Worm (Caenorhabditis elegans): Measurements from ENCODE around the gene str-68.

Gene str-68

DNA sequence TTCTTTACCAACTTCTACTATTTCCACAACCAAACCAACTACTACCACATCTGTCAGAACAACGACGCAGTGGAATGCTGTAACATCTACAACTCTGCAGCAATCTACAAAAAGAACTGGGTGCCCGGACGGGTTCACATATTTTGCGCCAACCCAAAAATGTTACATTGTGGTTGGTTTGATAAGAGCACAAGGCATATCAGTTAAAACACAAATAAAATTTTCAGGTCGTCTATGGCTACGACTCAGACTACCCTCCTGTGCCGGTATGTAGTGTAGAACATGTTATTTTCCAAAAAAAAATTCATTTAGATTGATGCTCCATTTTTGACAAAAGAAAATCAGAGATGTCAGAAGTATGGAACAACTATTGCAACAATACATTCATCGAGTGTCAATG lies 11.8 kb upstream of the str-68 start:
- TF ChIP-seq madf-2 (tag; optimal IDR thresholded peaks at IDR 0.05): no peak
- TF ChIP-seq F13H6.1 (tag; optimal IDR thresholded peaks at IDR 0.05): no peak
- TF ChIP-seq ceh-45 (GFP tag; IDR thresholded peaks at IDR 0.05): no peak
- no peak for TF ChIP-seq elt-2 (tag; optimal IDR thresholded peaks at IDR 0.05)
- no peak for TF ChIP-seq ama-1 (optimal IDR thresholded peaks at IDR 0.05)
- no peak for TF ChIP-seq ceh-31 (tag; optimal IDR thresholded peaks at IDR 0.05)
- no peak for TF ChIP-seq unc-42 (tag; optimal IDR thresholded peaks at IDR 0.05)
- TF ChIP-seq pros-1 (tag; optimal IDR thresholded peaks at IDR 0.05): no peak
- TF ChIP-seq tbx-7 (tag; optimal IDR thresholded peaks at IDR 0.05): no peak
- no peak for TF ChIP-seq hlh-6 (tag; optimal IDR thresholded peaks at IDR 0.05)
- TF ChIP-seq hlh-15 (tag; optimal IDR thresholded peaks at IDR 0.05): no peak
- TF ChIP-seq rnt-1 (tag; optimal IDR thresholded peaks at IDR 0.05): no peak
- no peak for TF ChIP-seq ceh-30 (tag; optimal IDR thresholded peaks at IDR 0.05)
- TF ChIP-seq hlh-8 (tag; optimal IDR thresholded peaks at IDR 0.05): no peak
- TF ChIP-seq odd-2 (tag; optimal IDR thresholded peaks at IDR 0.05): no peak
- TF ChIP-seq fkh-10 (GFP tag; optimal IDR thresholded peaks at IDR 0.05): no peak
- TF ChIP-seq T23F11.4 (GFP tag; optimal IDR thresholded peaks at IDR 0.05): no peak
- TF ChIP-seq ceh-6 (GFP tag; optimal IDR thresholded peaks at IDR 0.05): no peak
- TF ChIP-seq hlh-30 (tag; optimal IDR thresholded peaks at IDR 0.05; ENCODE audit: insufficient read depth): no peak
- no peak for TF ChIP-seq sdc-2 (tag; optimal IDR thresholded peaks at IDR 0.05)

DNA sequence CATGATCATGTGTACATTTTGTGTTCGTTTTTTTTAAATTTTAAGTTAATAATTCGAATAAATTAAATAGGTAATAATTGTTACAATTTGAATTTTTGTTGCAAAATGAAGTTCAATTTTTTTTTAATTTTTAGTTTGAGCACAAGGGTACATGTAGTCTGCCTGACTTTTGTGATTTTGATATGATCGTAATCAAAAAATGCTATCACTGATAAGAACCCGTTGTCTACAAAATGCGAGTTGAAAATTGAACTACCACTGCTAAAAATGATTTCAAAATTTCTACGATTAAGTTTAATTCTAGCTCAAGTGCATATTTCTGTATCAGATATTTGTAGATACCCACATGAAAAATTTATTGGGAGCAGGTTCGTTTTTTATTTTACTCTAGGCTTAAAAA lies 10.8 kb upstream of the str-68 start, which contains the start of gene clec-210:
Gene clec-210, plus strand, starts transcription at position 211 of the 400 bp plus-strand sequence.
- TF ChIP-seq elt-2 (tag; optimal IDR thresholded peaks at IDR 0.05): peak; percentile 1
- TF ChIP-seq K02D7.2 (tag; optimal IDR thresholded peaks at IDR 0.05): no peak
- TF ChIP-seq tbx-2 (tag; optimal IDR thresholded peaks at IDR 0.05): no peak

DNA sequence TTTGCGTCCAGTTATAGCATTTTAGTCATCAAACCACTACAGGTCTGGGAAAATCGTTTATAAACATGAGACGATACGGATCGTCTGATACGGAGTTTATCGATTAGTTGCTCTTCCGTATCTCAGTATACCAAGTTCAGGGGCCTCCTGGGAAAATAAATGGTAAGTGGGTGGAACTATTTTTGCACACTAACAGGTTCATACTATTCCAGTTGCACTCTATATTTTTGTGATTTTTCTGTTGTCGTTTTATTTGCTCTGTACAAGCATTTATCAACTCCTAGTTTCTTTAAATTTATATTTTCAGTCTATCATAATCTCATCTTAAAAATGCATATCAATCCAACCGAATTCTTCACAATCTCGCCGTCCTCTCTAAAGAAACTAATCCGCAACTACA lies 7.6 kb upstream of the str-68 start, which contains the start of gene Y73C8C.3:
Gene Y73C8C.3, plus strand, starts transcription at position 301 of the 400 bp plus-strand sequence.
- TF ChIP-seq elt-2 (tag; optimal IDR thresholded peaks at IDR 0.05): no peak
- no peak for TF ChIP-seq ceh-14 (tag; optimal IDR thresholded peaks at IDR 0.05)
- TF ChIP-seq che-1 (tag; optimal IDR thresholded peaks at IDR 0.05): no peak
- TF ChIP-seq ets-4 (tag; optimal IDR thresholded peaks at IDR 0.05): no peak
- no peak for TF ChIP-seq zip-5 (tag; optimal IDR thresholded peaks at IDR 0.05)
- no peak for TF ChIP-seq K02D7.2 (tag; optimal IDR thresholded peaks at IDR 0.05)
- TF ChIP-seq ahr-1 (tag; optimal IDR thresholded peaks at IDR 0.05): no peak
- no peak for TF ChIP-seq hlh-8 (tag; optimal IDR thresholded peaks at IDR 0.05)
- no peak for TF ChIP-seq ceh-9 (tag; optimal IDR thresholded peaks at IDR 0.05)
- no peak for TF ChIP-seq hlh-6 (tag; optimal IDR thresholded peaks at IDR 0.05)
- no peak for TF ChIP-seq hlh-30 (tag; optimal IDR thresholded peaks at IDR 0.05; ENCODE audit: insufficient read depth)
- TF ChIP-seq nfya-1 (tag; optimal IDR thresholded peaks at IDR 0.05): no peak
- TF ChIP-seq ceh-2 (tag; optimal IDR thresholded peaks at IDR 0.05): no peak
- TF ChIP-seq nhr-11 (tag; optimal IDR thresholded peaks at IDR 0.05): no peak
- no peak for TF ChIP-seq elt-4 (tag; optimal IDR thresholded peaks at IDR 0.05)
- TF ChIP-seq unc-86 (tag; optimal IDR thresholded peaks at IDR 0.05): no peak
- TF ChIP-seq dmd-4 (tag; optimal IDR thresholded peaks at IDR 0.05; ENCODE audit: borderline replicate concordance): no peak
- TF ChIP-seq lim-6 (tag; optimal IDR thresholded peaks at IDR 0.05): no peak
- TF ChIP-seq pax-1 (tag; optimal IDR thresholded peaks at IDR 0.05): no peak

DNA sequence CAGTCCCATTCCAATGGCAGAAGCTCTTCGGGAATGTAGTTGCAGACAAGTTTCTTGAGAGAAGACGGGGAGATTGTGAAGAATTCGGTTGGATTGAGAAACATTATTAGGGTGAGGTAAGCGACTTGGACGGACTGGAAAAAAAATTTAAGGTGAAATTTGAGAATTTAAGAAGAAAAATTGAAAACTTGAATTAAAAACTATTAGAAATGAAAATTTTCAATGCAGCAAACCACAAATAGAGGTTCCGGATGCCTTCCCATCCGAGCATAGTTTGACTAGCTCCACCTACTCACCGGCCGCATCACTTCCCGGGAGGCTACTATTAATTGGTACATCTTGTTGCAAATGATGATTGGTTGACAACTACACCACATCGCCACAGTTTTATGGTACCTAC lies 6.4 kb upstream of the str-68 start, which contains the start of gene Y73C8C.8:
Gene Y73C8C.8, minus strand, starts transcription at position 101 of the 400 bp plus-strand sequence.
- TF ChIP-seq unc-86 (tag; optimal IDR thresholded peaks at IDR 0.05) (no peak), K02D7.2 (tag; optimal IDR thresholded peaks at IDR 0.05) (no peak), K09A11.1 (tag; optimal IDR thresholded peaks at IDR 0.05; ENCODE audit: insufficient read depth) (no peak), tbx-7 (tag; optimal IDR thresholded peaks at IDR 0.05) (no peak), zip-5 (tag; optimal IDR thresholded peaks at IDR 0.05) (no peak), ceh-14 (tag; optimal IDR thresholded peaks at IDR 0.05) (no peak), che-1 (tag; optimal IDR thresholded peaks at IDR 0.05) (no peak), eyg-1 (tag; optimal IDR thresholded peaks at IDR 0.05) (no peak), ceh-45 (GFP tag; IDR thresholded peaks at IDR 0.05) (no peak), C38D4.7 (GFP tag; optimal IDR thresholded peaks at IDR 0.05) (no peak), unc-3 (GFP tag; conservative IDR thresholded peaks at IDR 0.05) (no peak), unc-3 (tag; optimal IDR thresholded peaks at IDR 0.05) (no peak), Y22D7AL.16 (tag; optimal IDR thresholded peaks at IDR 0.05) (no peak), ceh-6 (GFP tag; optimal IDR thresholded peaks at IDR 0.05) (no peak), ceh-48 (tag; optimal IDR thresholded peaks at IDR 0.05) (no peak), lim-6 (tag; optimal IDR thresholded peaks at IDR 0.05) (no peak)

Measured in whole organism, late embryonic.